Worm (Caenorhabditis elegans) whole organism, midembryonic: ENCODE results near the gene crb-1.

ENCODE experiments used
- T22C8.4 ChIP-seq: fragments of 200-800 bp; sonication (Bioruptor generic); IDR thresholded peaks from 2 replicates; pipeline ENCODE4 v1.3.6; 2022; ENCODE audit warnings: missing genetic modification characterization, missing compliant biosample characterization
- cog-1 ChIP-seq: sonication (generic microtip); optimal IDR thresholded peaks from 2 replicates; lab custom pipeline; 2016; ENCODE audit warnings: missing genetic modification characterization, missing compliant biosample characterization
- flt-1 ChIP-seq: fragments of 200-800 bp; sonication (Bioruptor generic); IDR thresholded peaks from 2 replicates; pipeline ENCODE4 v1.3.6; 2022; ENCODE audit warnings: missing genetic modification characterization, missing compliant biosample characterization
- klf-2 ChIP-seq: fragments of 200-800 bp; sonication (Bioruptor generic); conservative IDR thresholded peaks from 2 replicates; pipeline ENCODE4 v1.3.6; 2022; ENCODE audit warnings: missing genetic modification reagents, missing genetic modification characterization, missing compliant biosample characterization
- med-1 ChIP-seq: sonication (generic microtip); optimal IDR thresholded peaks from 2 replicates; lab custom pipeline; 2017; ENCODE audit warnings: missing genetic modification characterization, mild to moderate bottlenecking, missing compliant biosample characterization, antibody characterized with exemption, missing genetic modification reagents; ENCODE audit not compliant: insufficient read depth
- ref-1 ChIP-seq: fragments of 200-800 bp; sonication (Bioruptor generic); conservative IDR thresholded peaks from 2 replicates; pipeline ENCODE4 v1.3.6; 2022; ENCODE audit warnings: missing genetic modification reagents, missing genetic modification characterization, missing compliant biosample characterization
- tab-1 ChIP-seq: fragments of 200-800 bp; sonication (Bioruptor generic); IDR thresholded peaks from 2 replicates; pipeline ENCODE4 v1.3.6; 2022; ENCODE audit warnings: missing genetic modification characterization, missing compliant biosample characterization
- ztf-23 ChIP-seq: fragments of 200-800 bp; sonication (Bioruptor generic); IDR thresholded peaks from 2 replicates; pipeline ENCODE4 v1.3.6; 2022; ENCODE audit warnings: missing genetic modification reagents, missing genetic modification characterization, missing compliant biosample characterization
- ztf-29 ChIP-seq: fragments of 200-800 bp; sonication (Bioruptor generic); IDR thresholded peaks from 2 replicates; pipeline ENCODE4 v1.3.6; 2022; ENCODE audit warnings: missing genetic modification reagents, missing genetic modification characterization, missing compliant biosample characterization

The crb-1 gene

ce11 chrX:17417505-17418004 is 3.7 kb upstream of the crb-1 start:
- no peak for TF ChIP-seq flt-1 (GFP tag; lab: Robert Waterston, UW)
- TF ChIP-seq ref-1: no peak
- no peak for TF ChIP-seq T22C8.4 (GFP tag; lab: Robert Waterston, UW)
- TF ChIP-seq ztf-29 (GFP tag; lab: Robert Waterston, UW): no peak
- no peak for TF ChIP-seq cog-1 (tag; lab: Kevin White, UChicago)
- TF ChIP-seq tab-1 (GFP tag; lab: Robert Waterston, UW): no peak
- no peak for TF ChIP-seq ztf-23
- TF ChIP-seq med-1 (GFP tag; lab: Kevin White, UChicago): no peak
- TF ChIP-seq klf-2: no peak

- TF ChIP-seq cog-1 (tag; lab: Kevin White, UChicago) (no peak), ztf-29 (GFP tag; lab: Robert Waterston, UW) (no peak), ztf-23 (no peak), med-1 (GFP tag; lab: Kevin White, UChicago) (no peak), flt-1 (GFP tag; lab: Robert Waterston, UW) (no peak), klf-2 (no peak), tab-1 (GFP tag; lab: Robert Waterston, UW) (no peak), T22C8.4 (GFP tag; lab: Robert Waterston, UW) (no peak), ref-1 (no peak)
Observed at ce11 chrX:17412642-17413041, 1.2 kb downstream of the crb-1 start.

- no peak for TF ChIP-seq klf-2
- no peak for TF ChIP-seq ref-1
- TF ChIP-seq flt-1 (GFP tag; lab: Robert Waterston, UW): no peak
- no peak for TF ChIP-seq cog-1 (tag; lab: Kevin White, UChicago)
- no peak for TF ChIP-seq tab-1 (GFP tag; lab: Robert Waterston, UW)
- TF ChIP-seq ztf-29 (GFP tag; lab: Robert Waterston, UW): no peak
Observed at ce11 chrX:17408855-17409254, 5.0 kb downstream of the crb-1 start.

- TF ChIP-seq tab-1 (GFP tag; lab: Robert Waterston, UW): no peak
- no peak for TF ChIP-seq flt-1 (GFP tag; lab: Robert Waterston, UW)
- no peak for TF ChIP-seq T22C8.4 (GFP tag; lab: Robert Waterston, UW)
- no peak for TF ChIP-seq med-1 (GFP tag; lab: Kevin White, UChicago)
- TF ChIP-seq ztf-29 (GFP tag; lab: Robert Waterston, UW): no peak
- TF ChIP-seq cog-1 (tag; lab: Kevin White, UChicago): no peak
- TF ChIP-seq ztf-23: no peak
- TF ChIP-seq ref-1: no peak
- no peak for TF ChIP-seq klf-2
Observed at ce11 chrX:17403058-17403457, 10.8 kb downstream of the crb-1 start.

ce11 chrX:17401264-17401663 is 12.6 kb downstream of the crb-1 start, which contains the start of gene F11C7.6:
F11C7.6 (plus strand) TSS chrX:17401564.
- TF ChIP-seq tab-1 (GFP tag; lab: Robert Waterston, UW) (no peak), klf-2 (no peak), T22C8.4 (GFP tag; lab: Robert Waterston, UW) (no peak), ref-1 (no peak), med-1 (GFP tag; lab: Kevin White, UChicago) (no peak), ztf-29 (GFP tag; lab: Robert Waterston, UW) (no peak), flt-1 (GFP tag; lab: Robert Waterston, UW) (no peak), cog-1 (tag; lab: Kevin White, UChicago) (no peak), ztf-23 (no peak)

- TF ChIP-seq klf-2 (no peak), flt-1 (GFP tag; lab: Robert Waterston, UW) (no peak), cog-1 (tag; lab: Kevin White, UChicago) (no peak), tab-1 (GFP tag; lab: Robert Waterston, UW) (no peak), T22C8.4 (GFP tag; lab: Robert Waterston, UW) (no peak), ref-1 (no peak)
Observed at ce11 chrX:17400425-17400824, 13.4 kb downstream of the crb-1 start.

ce11 chrX:17398293-17398692 is 15.5 kb downstream of the crb-1 start, which contains the start of gene F11C7.7:
F11C7.7 (plus strand) TSS chrX:17398593.
- no peak for TF ChIP-seq flt-1 (GFP tag; lab: Robert Waterston, UW)
- TF ChIP-seq med-1 (GFP tag; lab: Kevin White, UChicago): no peak
- TF ChIP-seq ref-1: no peak
- no peak for TF ChIP-seq ztf-23

ce11 chrX:17396456-17396855 is 17.4 kb downstream of the crb-1 start, which contains the start of the genes vap-1 and F11C7.2:
vap-1 (minus strand) TSS chrX:17396556.
F11C7.2 (plus strand) TSS chrX:17396814.
- no peak for TF ChIP-seq ztf-29 (GFP tag; lab: Robert Waterston, UW)
- no peak for TF ChIP-seq tab-1 (GFP tag; lab: Robert Waterston, UW)
- TF ChIP-seq cog-1 (tag; lab: Kevin White, UChicago): no peak
- TF ChIP-seq klf-2: no peak
- TF ChIP-seq T22C8.4 (GFP tag; lab: Robert Waterston, UW): no peak
- no peak for TF ChIP-seq ztf-23
- no peak for TF ChIP-seq flt-1 (GFP tag; lab: Robert Waterston, UW)
- no peak for TF ChIP-seq ref-1

ce11 chrX:17392182-17392581 is 21.6 kb downstream of the crb-1 start:
- no peak for TF ChIP-seq ref-1
- no peak for TF ChIP-seq ztf-23
- TF ChIP-seq ztf-29 (GFP tag; lab: Robert Waterston, UW): no peak
- TF ChIP-seq tab-1 (GFP tag; lab: Robert Waterston, UW): no peak
- no peak for TF ChIP-seq klf-2
- no peak for TF ChIP-seq med-1 (GFP tag; lab: Kevin White, UChicago)
- TF ChIP-seq T22C8.4 (GFP tag; lab: Robert Waterston, UW): no peak
- peak; percentile 39 for TF ChIP-seq cog-1 (tag; lab: Kevin White, UChicago)

- TF ChIP-seq klf-2 (no peak), ztf-29 (GFP tag; lab: Robert Waterston, UW) (no peak), cog-1 (tag; lab: Kevin White, UChicago) (no peak), T22C8.4 (GFP tag; lab: Robert Waterston, UW) (no peak), tab-1 (GFP tag; lab: Robert Waterston, UW) (no peak), ztf-23 (no peak)
Observed at ce11 chrX:17391515-17391914, 22.3 kb downstream of the crb-1 start, which contains the start of gene F10D7.5. F10D7.5 (minus strand) TSS chrX:17391615.
